Worm (Caenorhabditis elegans) whole organism, L2 larva: ENCODE data around the gene far-3.
"Not testable (repeated sequence)": the region's sequence is repeated elsewhere in the genome, so short reads cannot be mapped to it uniquely, and the experiment has no call there.

Experiments
- C34F6.9 ChIP-seq: fragments of 150-350 bp; optimal IDR thresholded peaks from 2 replicates; lab custom pipeline; 2014; ENCODE audit warnings: missing biosample characterization, missing genetic modification characterization
- F13H6.1 ChIP-seq: sonication (generic microtip); optimal IDR thresholded peaks from 2 replicates; lab custom pipeline; 2016; ENCODE audit warnings: missing genetic modification characterization, missing compliant biosample characterization
- Y55F3AM.14 ChIP-seq: fragments of 200-800 bp; sonication (Bioruptor generic); optimal IDR thresholded peaks from 2 replicates; lab custom pipeline; 2018; ENCODE audit warnings: mild to moderate bottlenecking, missing genetic modification characterization, missing compliant biosample characterization
- ZK546.5 ChIP-seq: sonication (generic microtip); optimal IDR thresholded peaks from 2 replicates; lab custom pipeline; 2017; ENCODE audit warnings: missing biosample characterization, missing genetic modification characterization
- blmp-1 ChIP-seq: sonication (generic microtip); optimal IDR thresholded peaks from 2 replicates; lab custom pipeline; 2017; ENCODE audit warnings: missing genetic modification characterization, mild to moderate bottlenecking, missing compliant biosample characterization, antibody characterized with exemption, moderate library complexity; ENCODE audit not compliant: insufficient read depth
- ceh-82 ChIP-seq: fragments of 150-350 bp; optimal IDR thresholded peaks from 2 replicates; lab custom pipeline; 2014; ENCODE audit warnings: missing biosample characterization, missing genetic modification characterization
- crh-2 ChIP-seq: sonication (generic microtip); optimal IDR thresholded peaks from 2 replicates; lab custom pipeline; 2017; ENCODE audit warnings: missing biosample characterization, missing genetic modification characterization
- fos-1 ChIP-seq: fragments of 150-350 bp; optimal IDR thresholded peaks from 2 replicates; lab custom pipeline; 2014; ENCODE audit warnings: missing biosample characterization, missing genetic modification characterization
- gmeb-1 ChIP-seq: fragments of 150-350 bp; optimal IDR thresholded peaks from 2 replicates; lab custom pipeline; 2014; ENCODE audit warnings: missing biosample characterization, missing genetic modification characterization
- lin-11 ChIP-seq: fragments of 150-350 bp; sonication (generic microtip); optimal IDR thresholded peaks from 2 replicates; lab custom pipeline; 2014; ENCODE audit warnings: missing biosample characterization, missing genetic modification characterization, inconsistent platforms, mixed read lengths
- lsy-2 ChIP-seq, 2 experiments: fragments of 150-350 bp in 1 of 2; sonication (generic microtip) in 1 of 2; optimal IDR thresholded peaks; 2 replicates each; lab custom pipeline; 2014 to 2017; ENCODE audit warnings: missing biosample characterization in 2 of 2, missing genetic modification characterization in 2 of 2
- mbf-1 ChIP-seq: sonication (generic microtip); optimal IDR thresholded peaks from 2 replicates; lab custom pipeline; 2017; ENCODE audit warnings: missing biosample characterization, missing genetic modification characterization
- mdl-1 ChIP-seq, 2 experiments: fragments of 150-350 bp in 1 of 2; sonication (generic microtip) in 1 of 2; optimal IDR thresholded peaks; 2 replicates each; lab custom pipeline; 2017; ENCODE audit warnings: missing biosample characterization in 2 of 2, missing genetic modification characterization in 2 of 2
- nhr-10 ChIP-seq: sonication (generic microtip); optimal IDR thresholded peaks from 2 replicates; lab custom pipeline; 2017; ENCODE audit warnings: missing biosample characterization, missing genetic modification characterization
- nhr-11 ChIP-seq: fragments of 150-350 bp; optimal IDR thresholded peaks from 2 replicates; lab custom pipeline; 2014; ENCODE audit warnings: missing biosample characterization, missing genetic modification characterization
- nhr-129 ChIP-seq: fragments of 150-350 bp; optimal IDR thresholded peaks from 2 replicates; lab custom pipeline; 2014; ENCODE audit warnings: missing biosample characterization, missing genetic modification characterization
- nhr-21 ChIP-seq: fragments of 150-350 bp; optimal IDR thresholded peaks from 2 replicates; lab custom pipeline; 2014; ENCODE audit warnings: missing biosample characterization, missing genetic modification characterization
- nhr-23 ChIP-seq: fragments of 150-350 bp; optimal IDR thresholded peaks from 2 replicates; lab custom pipeline; 2014; ENCODE audit warnings: missing biosample characterization, missing genetic modification reagents, missing genetic modification characterization
- nhr-25 ChIP-seq: fragments of 150-350 bp; sonication (generic microtip); optimal IDR thresholded peaks from 3 replicates; lab custom pipeline; 2014; ENCODE audit warnings: missing biosample characterization, missing genetic modification characterization
- nhr-77 ChIP-seq: fragments of 150-350 bp; optimal IDR thresholded peaks from 2 replicates; lab custom pipeline; 2014; ENCODE audit warnings: missing biosample characterization, missing genetic modification characterization
- sem-4 ChIP-seq: fragments of 150-350 bp; optimal IDR thresholded peaks from 2 replicates; lab custom pipeline; 2014; ENCODE audit warnings: missing biosample characterization, missing genetic modification reagents, missing genetic modification characterization
- skn-1 ChIP-seq: sonication (generic microtip); optimal IDR thresholded peaks from 2 replicates; lab custom pipeline; 2017; ENCODE audit warnings: missing biosample characterization, missing genetic modification characterization
- sma-3 ChIP-seq: sonication (generic microtip); optimal IDR thresholded peaks from 2 replicates; lab custom pipeline; 2016; ENCODE audit warnings: missing genetic modification reagents, missing genetic modification characterization, missing compliant biosample characterization
- sma-9 ChIP-seq, 2 experiments: fragments of 150-350 bp in 1 of 2; sonication (generic microtip) in 1 of 2; optimal IDR thresholded peaks; 2 replicates each; lab custom pipeline; 2014 to 2016; ENCODE audit warnings: missing genetic modification characterization in 2 of 2, mild to moderate bottlenecking in 1 of 2, missing biosample characterization in 1 of 2, missing compliant biosample characterization in 1 of 2, missing genetic modification reagents in 1 of 2, moderate library complexity in 1 of 2
- snpc-4 ChIP-seq: fragments of 150-350 bp; optimal IDR thresholded peaks from 2 replicates; lab custom pipeline; 2014; ENCODE audit warnings: missing biosample characterization, missing genetic modification characterization
- unc-39 ChIP-seq: fragments of 150-350 bp; optimal IDR thresholded peaks from 2 replicates; lab custom pipeline; 2014; ENCODE audit warnings: missing biosample characterization, missing genetic modification characterization
- unc-55 ChIP-seq: fragments of 150-350 bp; sonication (generic microtip); optimal IDR thresholded peaks from 3 replicates; lab custom pipeline; 2014; ENCODE audit warnings: missing biosample characterization, missing genetic modification reagents, missing genetic modification characterization
- unc-62 ChIP-seq: fragments of 150-350 bp; optimal IDR thresholded peaks from 2 replicates; lab custom pipeline; 2014; ENCODE audit warnings: missing biosample characterization, missing genetic modification reagents, missing genetic modification characterization
- ztf-1 ChIP-seq: fragments of 200-800 bp; sonication (Bioruptor generic); conservative IDR thresholded peaks from 2 replicates; pipeline ENCODE4 v1.3.6; 2022; ENCODE audit warnings: missing genetic modification characterization, missing compliant biosample characterization
- ztf-4 ChIP-seq: fragments of 150-350 bp; optimal IDR thresholded peaks from 2 replicates; lab custom pipeline; 2014; ENCODE audit warnings: missing biosample characterization, missing genetic modification characterization

Gene far-3

ce11 chrV:12968555-12968954, 28.8 kb downstream of the far-3 start, which contains the start of gene lin-46:
Gene lin-46 (plus strand): TSS chrV:12968855.
- TF ChIP-seq mbf-1 (tag; lab: Kevin White, UChicago) (no peak), unc-55 (GFP tag; lab: Kevin White, UChicago) (no peak), blmp-1 (tag; lab: Kevin White, UChicago) (no peak)

- TF ChIP-seq sma-3 (GFP tag; lab: Kevin White, UChicago): peak; percentile 91
- TF ChIP-seq Y55F3AM.14 (GFP tag; lab: Kevin White, UChicago): peak; percentile 73
- peak; percentile 2 for TF ChIP-seq sem-4 (tag; lab: Kevin White, UChicago)
- peak; percentile 55 for TF ChIP-seq sma-9 (GFP tag; optimal IDR thresholded peaks at IDR 0.05; lab: Kevin White, UChicago)
- TF ChIP-seq sma-9 (tag; optimal IDR thresholded peaks at IDR 0.05; lab: Kevin White, UChicago): not testable (repeated sequence)
- TF ChIP-seq unc-55 (GFP tag; lab: Kevin White, UChicago): peak; percentile 46
- peak; percentile 32 for TF ChIP-seq lin-11
- TF ChIP-seq nhr-25 (tag; lab: Kevin White, UChicago): peak; percentile 27
- TF ChIP-seq C34F6.9: peak; percentile 64
- peak; percentile 39 for TF ChIP-seq gmeb-1 (tag; lab: Kevin White, UChicago)
- peak; percentile 68 for TF ChIP-seq F13H6.1
- TF ChIP-seq nhr-129 (tag; lab: Kevin White, UChicago): peak; percentile 60
- TF ChIP-seq fos-1 (tag; lab: Kevin White, UChicago): peak; percentile 3
- peak; percentile 41 for TF ChIP-seq crh-2 (tag; lab: Kevin White, UChicago)
- TF ChIP-seq nhr-21 (tag; lab: Kevin White, UChicago): peak; percentile 30
- TF ChIP-seq lsy-2 (tag; optimal IDR thresholded peaks at IDR 0.05; lab: Kevin White, UChicago): peak; percentile 56 to 94
- TF ChIP-seq, all 48 proteins: peak for 15; not testable (repeated sequence) for 33
These were observed 29.4 kb downstream of the far-3 start, which contains the start of gene R186.8 for ce11 chrV:12967925-12968327. Gene R186.8 (minus strand): TSS chrV:12967982.

ce11 chrV:12967110-12967509, 30.2 kb downstream of the far-3 start, which contains the start of gene R186.3:
Gene R186.3 (minus strand): TSS chrV:12967210.
- no peak for TF ChIP-seq nhr-23 (tag; lab: Kevin White, UChicago)
- TF ChIP-seq nhr-77 (tag; lab: Kevin White, UChicago): no peak
- TF ChIP-seq ztf-4 (tag; lab: Kevin White, UChicago): no peak
- no peak for TF ChIP-seq nhr-21 (tag; lab: Kevin White, UChicago)
- no peak for TF ChIP-seq nhr-11 (tag; lab: Kevin White, UChicago)
- TF ChIP-seq crh-2 (tag; lab: Kevin White, UChicago): no peak
- no peak for TF ChIP-seq mdl-1 (tag; optimal IDR thresholded peaks at IDR 0.05; lab: Kevin White, UChicago)
- TF ChIP-seq blmp-1 (tag; lab: Kevin White, UChicago): no peak
- TF ChIP-seq fos-1 (tag; lab: Kevin White, UChicago): no peak
- TF ChIP-seq skn-1 (tag; lab: Kevin White, UChicago): no peak
- no peak for TF ChIP-seq ztf-1 (GFP tag; lab: Robert Waterston, UW)
- no peak for TF ChIP-seq ZK546.5
- no peak for TF ChIP-seq nhr-129 (tag; lab: Kevin White, UChicago)
- no peak for TF ChIP-seq unc-62 (GFP tag; lab: Kevin White, UChicago)
- no peak for TF ChIP-seq unc-39 (tag; lab: Kevin White, UChicago)
- no peak for TF ChIP-seq snpc-4 (tag; lab: Kevin White, UChicago)
- no peak for TF ChIP-seq Y55F3AM.14 (GFP tag; lab: Kevin White, UChicago)
- no peak for TF ChIP-seq sem-4 (tag; lab: Kevin White, UChicago)
- no peak for TF ChIP-seq nhr-10 (tag; lab: Kevin White, UChicago)

- TF ChIP-seq lin-11 (no peak), Y55F3AM.14 (GFP tag; lab: Kevin White, UChicago) (no peak), fos-1 (tag; lab: Kevin White, UChicago) (no peak), unc-55 (GFP tag; lab: Kevin White, UChicago) (no peak), ztf-1 (GFP tag; lab: Robert Waterston, UW) (no peak), ceh-82 (no peak)
These were observed 33.2 kb downstream of the far-3 start, which contains the start of gene srd-35 for ce11 chrV:12964076-12964475. Gene srd-35 (plus strand): TSS chrV:12964376.

- TF ChIP-seq crh-2 (tag; lab: Kevin White, UChicago) (peak; percentile 3), fos-1 (tag; lab: Kevin White, UChicago) (peak; percentile 6), lsy-2 (tag; optimal IDR thresholded peaks at IDR 0.05; lab: Kevin White, UChicago) (peak in 1 of 2 experiments; percentile 33), nhr-129 (tag; lab: Kevin White, UChicago) (peak; percentile 96), nhr-25 (tag; lab: Kevin White, UChicago) (peak; percentile 34), sem-4 (tag; lab: Kevin White, UChicago) (no peak), sma-3 (GFP tag; lab: Kevin White, UChicago) (no peak)
- TF ChIP-seq, all 48 proteins: peak for 5
These were observed 34.1 kb downstream of the far-3 start, which contains the start of gene hrg-9 for ce11 chrV:12963192-12963591. Gene hrg-9 (minus strand): TSS chrV:12963343.
